Fruit fly (Drosophila melanogaster) whole organism, embryonic: Measurements from ENCODE around the gene baf.

Experiments used
- CG10366 ChIP-seq: fragments of 200-800 bp; sonication (Bioruptor generic); IDR thresholded peaks from 2 replicates; pipeline ENCODE4 v1.3.6; 2022; ENCODE audit warnings: missing biosample characterization, missing genetic modification characterization
- CG10462 ChIP-seq: fragments of 200-800 bp; sonication (Bioruptor generic); optimal IDR thresholded peaks from 2 replicates; lab custom pipeline; 2016; ENCODE audit warnings: missing biosample characterization, missing genetic modification characterization
- CG10959 ChIP-seq: fragments of 200-800 bp; sonication (Bioruptor generic); IDR thresholded peaks from 2 replicates; pipeline ENCODE4 v1.3.6; 2022; ENCODE audit warnings: missing biosample characterization, missing genetic modification characterization
- CG11696 ChIP-seq: fragments of 200-800 bp; sonication (Bioruptor generic); IDR thresholded peaks from 2 replicates; pipeline ENCODE4 v1.3.6; 2022; ENCODE audit warnings: missing biosample characterization, missing genetic modification characterization
- CG12299 ChIP-seq: fragments of 200-800 bp; sonication (Bioruptor generic); optimal IDR thresholded peaks from 2 replicates; lab custom pipeline; 2018; ENCODE audit warnings: missing biosample characterization, mild to moderate bottlenecking, missing genetic modification characterization
- CG1233 ChIP-seq: fragments of 200-800 bp; sonication (Bioruptor generic); optimal IDR thresholded peaks from 4 replicates; lab custom pipeline; 2018; ENCODE audit warnings: missing biosample characterization, mild to moderate bottlenecking, missing genetic modification characterization
- CG12659 ChIP-seq: fragments of 200-800 bp; sonication (Bioruptor generic); optimal IDR thresholded peaks from 3 replicates; lab custom pipeline; 2017; ENCODE audit warnings: mild to moderate bottlenecking, missing biosample characterization, missing genetic modification reagents, missing genetic modification characterization
- CG13624 ChIP-seq: fragments of 200-800 bp; sonication (Bioruptor generic); optimal IDR thresholded peaks from 2 replicates; lab custom pipeline; 2016; ENCODE audit warnings: missing biosample characterization, missing genetic modification characterization
- CG14710 ChIP-seq: fragments of 200-800 bp; sonication (Bioruptor generic); optimal IDR thresholded peaks from 3 replicates; lab custom pipeline; 2019; ENCODE audit warnings: missing biosample characterization, mild to moderate bottlenecking, missing genetic modification characterization, moderate library complexity
- CG15601 ChIP-seq: fragments of 200-800 bp; sonication (Bioruptor generic); optimal IDR thresholded peaks from 3 replicates; lab custom pipeline; 2019; ENCODE audit warnings: missing biosample characterization, mild to moderate bottlenecking, missing genetic modification characterization, moderate library complexity
- CG16779 ChIP-seq: fragments of 200-800 bp; sonication (Bioruptor generic); IDR thresholded peaks from 2 replicates; pipeline ENCODE4 v1.3.6; 2022; ENCODE audit warnings: missing biosample characterization, missing genetic modification characterization
- CG16815 ChIP-seq: fragments of 200-800 bp; sonication (Bioruptor generic); optimal IDR thresholded peaks from 3 replicates; lab custom pipeline; 2017; ENCODE audit warnings: missing biosample characterization, mild to moderate bottlenecking, missing genetic modification characterization
- CG17829 ChIP-seq: fragments of 200-800 bp; optimal IDR thresholded peaks from 2 replicates; lab custom pipeline; 2019; ENCODE audit warnings: missing biosample characterization, mild to moderate bottlenecking, missing genetic modification characterization, moderate library complexity
- CG18619 ChIP-seq: fragments of 200-800 bp; sonication (Bioruptor generic); optimal IDR thresholded peaks from 3 replicates; lab custom pipeline; 2017; ENCODE audit warnings: missing biosample characterization, mild to moderate bottlenecking, missing genetic modification characterization
- CG30403 ChIP-seq: fragments of 200-800 bp; sonication (Bioruptor generic); optimal IDR thresholded peaks from 3 replicates; lab custom pipeline; 2016; ENCODE audit warnings: missing biosample characterization, missing genetic modification characterization
- CG32772 ChIP-seq: fragments of 200-800 bp; sonication (Bioruptor generic); IDR thresholded peaks from 2 replicates; pipeline ENCODE4 v1.3.6; 2022; ENCODE audit warnings: missing biosample characterization, missing genetic modification characterization
- CG4360 ChIP-seq: fragments of 200-800 bp; sonication (Bioruptor generic); IDR thresholded peaks from 2 replicates; pipeline ENCODE4 v1.3.6; 2022; ENCODE audit warnings: missing biosample characterization, missing genetic modification characterization
- CG8089 ChIP-seq: fragments of 200-800 bp; sonication (Bioruptor generic); optimal IDR thresholded peaks from 3 replicates; lab custom pipeline; 2016; ENCODE audit warnings: missing biosample characterization, missing genetic modification characterization
- CG9215 ChIP-seq: fragments of 200-800 bp; sonication (Bioruptor generic); IDR thresholded peaks from 2 replicates; pipeline ENCODE4 v1.3.6; 2022; ENCODE audit warnings: missing biosample characterization, missing genetic modification characterization
- Dek ChIP-seq: fragments of 200-800 bp; sonication (Bioruptor generic); optimal IDR thresholded peaks from 3 replicates; lab custom pipeline; 2019; ENCODE audit warnings: missing biosample characterization, mild to moderate bottlenecking, missing genetic modification characterization, moderate library complexity
- Dp ChIP-seq: fragments of 200-800 bp; sonication (Bioruptor generic); optimal IDR thresholded peaks from 2 replicates; lab custom pipeline; 2018; ENCODE audit warnings: missing biosample characterization, mild to moderate bottlenecking, missing genetic modification characterization, moderate library complexity
- HmgZ ChIP-seq: fragments of 200-800 bp; sonication (Bioruptor generic); optimal IDR thresholded peaks from 2 replicates; lab custom pipeline; 2018; ENCODE audit warnings: missing biosample characterization, mild to moderate bottlenecking, missing genetic modification characterization
- Lpt ChIP-seq: fragments of >200 bp; optimal IDR thresholded peaks from 2 replicates; lab custom pipeline; 2018; ENCODE audit warnings: missing biosample characterization, missing genetic modification characterization
- Max ChIP-seq: fragments of 200-800 bp; sonication (Bioruptor generic); optimal IDR thresholded peaks from 2 replicates; lab custom pipeline; 2016; ENCODE audit warnings: missing biosample characterization, mild to moderate bottlenecking, missing genetic modification characterization
- Mrtf ChIP-seq: fragments of 200-800 bp; sonication (Bioruptor generic); IDR thresholded peaks from 3 replicates; pipeline ENCODE4 v1.3.6; 2022; ENCODE audit warnings: missing biosample characterization, missing genetic modification characterization
- NfI ChIP-seq: fragments of 200-800 bp; sonication (Bioruptor generic); optimal IDR thresholded peaks from 3 replicates; lab custom pipeline; 2018; ENCODE audit warnings: missing biosample characterization, mild to moderate bottlenecking, missing genetic modification characterization, moderate library complexity
- PHDP ChIP-seq: fragments of 200-800 bp; sonication (Bioruptor generic); optimal IDR thresholded peaks from 3 replicates; lab custom pipeline; 2018; ENCODE audit warnings: missing biosample characterization, mild to moderate bottlenecking, missing genetic modification characterization, moderate library complexity
- Rfx ChIP-seq: fragments of 200-800 bp; sonication (Bioruptor generic); IDR thresholded peaks from 2 replicates; pipeline ENCODE4 v1.3.6; 2022; ENCODE audit warnings: missing biosample characterization, missing genetic modification characterization
- Sry-δ ChIP-seq: fragments of 200-800 bp; sonication (Bioruptor generic); optimal IDR thresholded peaks from 2 replicates; lab custom pipeline; 2016; ENCODE audit warnings: missing biosample characterization, missing genetic modification characterization
- Trl ChIP-seq, 3 experiments: fragments of >200 bp in 2 of 3; fragments of 200-800 bp in 1 of 3; sonication (Bioruptor generic) in 1 of 3; optimal IDR thresholded peaks; 2 replicates in 1 of 3; 3 replicates in 2 of 3; lab custom pipeline; 2016 to 2017; ENCODE audit warnings: missing biosample characterization in 1 of 3, missing genetic modification characterization in 1 of 3
- abd-A ChIP-seq: fragments of 200-800 bp; sonication (Bioruptor generic); optimal IDR thresholded peaks from 3 replicates; lab custom pipeline; 2019; ENCODE audit warnings: missing biosample characterization, mild to moderate bottlenecking, missing genetic modification characterization, moderate library complexity
- ap ChIP-seq: fragments of 200-800 bp; sonication (Bioruptor generic); IDR thresholded peaks from 2 replicates; pipeline ENCODE4 v1.3.6; 2022; ENCODE audit warnings: missing biosample characterization, missing genetic modification characterization
- en ChIP-seq: fragments of 200-800 bp; sonication (Bioruptor generic); optimal IDR thresholded peaks from 2 replicates; lab custom pipeline; 2016; ENCODE audit warnings: missing biosample characterization, missing genetic modification characterization
- esg ChIP-seq: fragments of 200-800 bp; sonication (Bioruptor generic); conservative IDR thresholded peaks from 2 replicates; pipeline ENCODE4 v1.3.6; 2022; ENCODE audit warnings: missing biosample characterization, missing genetic modification characterization
- fd3F ChIP-seq: fragments of 200-800 bp; sonication (Bioruptor generic); optimal IDR thresholded peaks from 2 replicates; lab custom pipeline; 2018; ENCODE audit warnings: missing biosample characterization, mild to moderate bottlenecking, missing genetic modification characterization, moderate library complexity
- fru ChIP-seq: fragments of >200 bp; optimal IDR thresholded peaks from 2 replicates; lab custom pipeline; 2017
- gsb-n ChIP-seq: fragments of 200-800 bp; sonication (Bioruptor generic); optimal IDR thresholded peaks from 3 replicates; lab custom pipeline; 2018; ENCODE audit warnings: missing biosample characterization, mild to moderate bottlenecking, missing genetic modification characterization
- hkb ChIP-seq, 2 experiments: fragments of 200-800 bp in 1 of 2; fragments of >200 bp in 1 of 2; sonication (Bioruptor generic) in 1 of 2; IDR thresholded peaks in 1 of 2; optimal IDR thresholded peaks in 1 of 2; 2 replicates each; pipeline versions ENCODE4 v1.3.6 to Lab custom; 2017 to 2022; ENCODE audit warnings: missing biosample characterization in 1 of 2, missing genetic modification characterization in 1 of 2
- mirr ChIP-seq: fragments of 200-800 bp; sonication (Bioruptor generic); optimal IDR thresholded peaks from 3 replicates; lab custom pipeline; 2018; ENCODE audit warnings: missing biosample characterization, mild to moderate bottlenecking, missing genetic modification characterization
- nau ChIP-seq: fragments of 200-800 bp; sonication (Bioruptor generic); optimal IDR thresholded peaks from 3 replicates; lab custom pipeline; 2017; ENCODE audit warnings: missing biosample characterization, mild to moderate bottlenecking, missing genetic modification characterization, missing genetic modification reagents
- p53 ChIP-seq: fragments of 200-800 bp; sonication (Bioruptor generic); optimal IDR thresholded peaks from 2 replicates; lab custom pipeline; 2016; ENCODE audit warnings: missing biosample characterization, missing genetic modification characterization
- psq ChIP-seq: fragments of 200-800 bp; sonication (Bioruptor generic); optimal IDR thresholded peaks from 2 replicates; lab custom pipeline; 2017; ENCODE audit warnings: missing biosample characterization, missing genetic modification characterization
- ro ChIP-seq: fragments of 200-800 bp; sonication (Bioruptor generic); IDR thresholded peaks from 2 replicates; pipeline ENCODE4 v1.3.6; 2022; ENCODE audit warnings: missing biosample characterization, missing genetic modification characterization
- sug ChIP-seq: fragments of 200-800 bp; optimal IDR thresholded peaks from 2 replicates; lab custom pipeline; 2019; ENCODE audit warnings: missing biosample characterization, mild to moderate bottlenecking, missing genetic modification characterization, moderate library complexity
- tap ChIP-seq: fragments of 200-800 bp; optimal IDR thresholded peaks from 3 replicates; lab custom pipeline; 2019; ENCODE audit warnings: missing biosample characterization, mild to moderate bottlenecking, missing genetic modification characterization, moderate library complexity
- tna ChIP-seq: fragments of 200-800 bp; sonication (Bioruptor generic); IDR thresholded peaks from 2 replicates; pipeline ENCODE4 v1.3.6; 2022; ENCODE audit warnings: missing biosample characterization, missing genetic modification characterization; ENCODE audit not compliant: partially characterized antibody
- trh ChIP-seq: fragments of 200-800 bp; sonication (Bioruptor generic); optimal IDR thresholded peaks from 2 replicates; lab custom pipeline; 2016; ENCODE audit warnings: missing biosample characterization, missing genetic modification characterization
- unpg ChIP-seq: fragments of 200-800 bp; sonication (Bioruptor generic); optimal IDR thresholded peaks from 3 replicates; lab custom pipeline; 2018; ENCODE audit warnings: missing biosample characterization, mild to moderate bottlenecking, missing genetic modification characterization, moderate library complexity
- wor ChIP-seq: fragments of 200-800 bp; sonication (Bioruptor generic); IDR thresholded peaks from 2 replicates; pipeline ENCODE4 v1.3.6; 2022; ENCODE audit warnings: missing biosample characterization, missing genetic modification characterization
- zf30C ChIP-seq: fragments of 200-800 bp; sonication (Bioruptor generic); optimal IDR thresholded peaks from 3 replicates; lab custom pipeline; 2018; ENCODE audit warnings: missing biosample characterization, mild to moderate bottlenecking, missing genetic modification characterization

baf gene

dm6 chr2L:8042645-8043281 is 13.5 kb downstream of the baf start, which contains the start of gene RpL36A (continued):
- peak; percentile 68 for TF ChIP-seq CG30403 (GFP tag; lab: Kevin White, UChicago)
- no peak for TF ChIP-seq Lpt (GFP tag; lab: Kevin White, UChicago)
- peak; percentile 4 for TF ChIP-seq CG1233 (GFP tag; lab: Kevin White, UChicago)
- peak; percentile 70 for TF ChIP-seq CG18619 (GFP tag; lab: Kevin White, UChicago)
- no peak for TF ChIP-seq CG16779 (GFP tag; lab: Robert Waterston, UW)
- no peak for TF ChIP-seq tap (tag; lab: Kevin White, UChicago)
- peak; percentile 81 for TF ChIP-seq CG12659 (GFP tag; lab: Kevin White, UChicago)
- peak; percentile 46 for TF ChIP-seq p53 (GFP tag; lab: Kevin White, UChicago)
- peak; percentile 44 for TF ChIP-seq CG8089 (GFP tag; lab: Kevin White, UChicago)
- TF ChIP-seq sug = no peak
- peak; percentile 70 for TF ChIP-seq HmgZ (tag; lab: Kevin White, UChicago)
- no peak for TF ChIP-seq nau (GFP tag; lab: Kevin White, UChicago)
- TF ChIP-seq mirr (GFP tag; lab: Kevin White, UChicago) = peak; percentile 79
- TF ChIP-seq CG16815 (GFP tag; lab: Kevin White, UChicago) = no peak
- peak; percentile 60 for TF ChIP-seq CG10366 (GFP tag; lab: Robert Waterston, UW)
- TF ChIP-seq hkb (optimal IDR thresholded peaks at IDR 0.05; lab: Kevin White, UChicago) = no peak
- TF ChIP-seq hkb (GFP tag; IDR thresholded peaks at IDR 0.05; lab: Robert Waterston, UW) = peak; percentile 65
- TF ChIP-seq CG15601 (tag; lab: Kevin White, UChicago) = peak; percentile 54
- no peak for TF ChIP-seq ap (GFP tag; lab: Robert Waterston, UW)
- no peak for TF ChIP-seq gsb-n (tag; lab: Kevin White, UChicago)
- TF ChIP-seq PHDP = peak; percentile 72
- peak; percentile 22 for TF ChIP-seq Dp (GFP tag; lab: Kevin White, UChicago)
- TF ChIP-seq CG4360 (GFP tag; lab: Robert Waterston, UW) = no peak
- peak; percentile 20 for TF ChIP-seq Max (GFP tag; lab: Kevin White, UChicago)
- TF ChIP-seq CG32772 (GFP tag; lab: Robert Waterston, UW) = peak; percentile 33; the same call in 1 of the 2 replicates
- peak; percentile 94 for TF ChIP-seq Sry-δ (GFP tag; lab: Kevin White, UChicago)
- TF ChIP-seq CG17829 (tag; lab: Kevin White, UChicago) = peak; percentile 10
- TF ChIP-seq CG10462 (GFP tag; lab: Kevin White, UChicago) = no peak
- TF ChIP-seq fru = no peak
- peak; percentile 81 for TF ChIP-seq Rfx (GFP tag; lab: Robert Waterston, UW)
- no peak; the same call in 1 of the 2 replicates for TF ChIP-seq CG10959
- no peak for TF ChIP-seq psq
- TF ChIP-seq esg (GFP tag; lab: Robert Waterston, UW) = no peak
- TF ChIP-seq Mrtf (GFP tag; lab: Robert Waterston, UW) = peak; percentile 49; the same call in 2 of the 3 replicates
- TF ChIP-seq NfI (GFP tag; lab: Kevin White, UChicago) = peak; percentile 83
- peak; percentile 76 for TF ChIP-seq tna (GFP tag; lab: Robert Waterston, UW)
- TF ChIP-seq zf30C (GFP tag; lab: Kevin White, UChicago) = no peak
- TF ChIP-seq unpg (GFP tag; lab: Kevin White, UChicago) = peak; percentile 64
- no peak for TF ChIP-seq ro (GFP tag; lab: Robert Waterston, UW)
- peak; percentile 60 for TF ChIP-seq Dek (tag; lab: Kevin White, UChicago)
- peak; percentile 60 for TF ChIP-seq CG13624 (GFP tag; lab: Kevin White, UChicago)
- TF ChIP-seq fd3F = peak; percentile 43
- TF ChIP-seq trh (GFP tag; lab: Kevin White, UChicago) = peak; percentile 6
- TF ChIP-seq CG11696 (GFP tag; lab: Robert Waterston, UW) = 0 out of 2 replicates have a peak, but pooled peaks have one; percentile 23
- peak; percentile 50 for TF ChIP-seq CG12299 (tag; lab: Kevin White, UChicago)
- TF ChIP-seq Trl (optimal IDR thresholded peaks at IDR 0.05; lab: Kevin White, UChicago) = no peak
- TF ChIP-seq Trl (GFP tag; optimal IDR thresholded peaks at IDR 0.05; lab: Kevin White, UChicago) = peak; percentile 27
- TF ChIP-seq CG14710 = peak; percentile 64
- no peak for TF ChIP-seq wor (GFP tag; lab: Robert Waterston, UW)
- no peak for TF ChIP-seq abd-A
- no peak for TF ChIP-seq CG9215 (GFP tag; lab: Robert Waterston, UW)
- TF ChIP-seq en (GFP tag; lab: Kevin White, UChicago) = peak; percentile 0
